Worm (Caenorhabditis elegans) whole organism, L4 larva: ENCODE results near the gene unc-27.
A peak's percentile ranks its signal among the peaks of the same experiment; 100 is the strongest.

Experiments
- F44E2.7 ChIP-seq: fragments of 200-800 bp; sonication (Bioruptor generic); IDR thresholded peaks from 2 replicates; pipeline ENCODE4 v2.1.2; 2022; ENCODE audit warnings: missing genetic modification characterization, missing compliant biosample characterization
- ZK546.5 ChIP-seq, 2 experiments: sonication (generic microtip); optimal IDR thresholded peaks; 2 replicates each; lab custom pipeline; 2017; ENCODE audit warnings: missing biosample characterization in 2 of 2, missing genetic modification characterization in 2 of 2
- aha-1 ChIP-seq: fragments of 150-350 bp; peaks from one replicate; lab custom pipeline; 2014; ENCODE audit warnings: missing biosample characterization, missing genetic modification characterization
- aly-2 ChIP-seq: sonication (generic microtip); optimal IDR thresholded peaks from 2 replicates; lab custom pipeline; 2018; ENCODE audit warnings: missing biosample characterization, missing genetic modification characterization
- daf-12 ChIP-seq: fragments of 150-350 bp; optimal IDR thresholded peaks from 2 replicates; lab custom pipeline; 2014; ENCODE audit warnings: missing biosample characterization, missing genetic modification reagents, missing genetic modification characterization
- dpl-1 ChIP-seq: fragments of 150-350 bp; optimal IDR thresholded peaks from 2 replicates; lab custom pipeline; 2014; ENCODE audit warnings: missing biosample characterization, missing genetic modification reagents, missing genetic modification characterization
- saeg-2 ChIP-seq: fragments of 200-800 bp; sonication (Bioruptor generic); IDR thresholded peaks from 2 replicates; pipeline ENCODE4 v1.3.6; 2022; ENCODE audit warnings: missing genetic modification reagents, missing genetic modification characterization, missing compliant biosample characterization
- unc-39 ChIP-seq: sonication (generic microtip); optimal IDR thresholded peaks from 2 replicates; lab custom pipeline; 2017; ENCODE audit warnings: missing biosample characterization, missing genetic modification characterization

- TF ChIP-seq unc-39 (tag; lab: Kevin White, UChicago) = no peak
- TF ChIP-seq aly-2 (tag; lab: Kevin White, UChicago) = no peak
- no peak for TF ChIP-seq dpl-1
- no peak for TF ChIP-seq saeg-2
- no peak for TF ChIP-seq daf-12 (tag; lab: Kevin White, UChicago)
- no peak for TF ChIP-seq F44E2.7
- TF ChIP-seq aha-1 = peak; percentile 89
- no peak for TF ChIP-seq ZK546.5 (tag; optimal IDR thresholded peaks at IDR 0.05; lab: Kevin White, UChicago)
These were observed 30.7 kb downstream of the unc-27 start for ce11 chrX:8819815-8820415.
